Fruit fly (Drosophila melanogaster): ENCODE data around the gene Atg3.

- TF ChIP-seq CG10267 (tag; optimal IDR thresholded peaks at IDR 0.05) (no peak), NfI (GFP tag; optimal IDR thresholded peaks at IDR 0.05) (peak; percentile 12), CG3281 (GFP tag; optimal IDR thresholded peaks at IDR 0.05) (no peak), Xrp1 (GFP tag; IDR thresholded peaks at IDR 0.05) (peak; percentile 17; the same call in 1 of the 2 replicates), eyg (GFP tag; optimal IDR thresholded peaks at IDR 0.05) (no peak), CG11560 (tag; IDR thresholded peaks at IDR 0.05) (no peak), Nf-YA (GFP tag; IDR thresholded peaks at IDR 0.05) (no peak), psq (GFP tag; optimal IDR thresholded peaks at IDR 0.05) (no peak)
Observed at dm6 chr3L:18743679-18744078, 4.8 kb upstream of the Atg3 start.

Measured in whole organism, embryonic.